Worm (Caenorhabditis elegans) whole organism, L1 larva: ENCODE data around the gene C25E10.16.
A peak's percentile ranks its signal among the peaks of the same experiment; 100 is the strongest.

Experiments
- C16A3.4 ChIP-seq: fragments of 150-350 bp; optimal IDR thresholded peaks from 2 replicates; lab custom pipeline; 2014; ENCODE audit warnings: missing biosample characterization, missing genetic modification characterization
- F16B12.6 ChIP-seq: fragments of 150-350 bp; optimal IDR thresholded peaks from 2 replicates; lab custom pipeline; 2014; ENCODE audit warnings: missing biosample characterization, missing genetic modification characterization
- aha-1 ChIP-seq: fragments of 150-350 bp; optimal IDR thresholded peaks from 2 replicates; lab custom pipeline; 2014; ENCODE audit warnings: missing biosample characterization, missing genetic modification characterization
- blmp-1 ChIP-seq: fragments of 150-350 bp; optimal IDR thresholded peaks from 2 replicates; lab custom pipeline; 2014; ENCODE audit warnings: missing biosample characterization, missing genetic modification characterization
- ceh-8 ChIP-seq: fragments of 200-800 bp; sonication (Bioruptor generic); optimal IDR thresholded peaks from 2 replicates; lab custom pipeline; 2018; ENCODE audit warnings: mild to moderate bottlenecking, missing genetic modification characterization, moderate library complexity, missing compliant biosample characterization
- ceh-88 ChIP-seq: fragments of 200-800 bp; sonication (Bioruptor generic); IDR thresholded peaks from 2 replicates; pipeline ENCODE4 v1.3.6; 2022; ENCODE audit warnings: missing genetic modification characterization, missing compliant biosample characterization
- efl-1 ChIP-seq, 4 experiments: fragments of 150-350 bp; optimal IDR thresholded peaks in 3 of 4; peaks in 1 of 4; 1 replicate in 1 of 4; 2 replicates in 3 of 4; lab custom pipeline; 2014; ENCODE audit warnings: missing biosample characterization in 2 of 4, missing genetic modification characterization in 2 of 4, missing genetic modification reagents in 2 of 4
- egl-13 ChIP-seq: sonication (generic microtip); optimal IDR thresholded peaks from 2 replicates; lab custom pipeline; 2016; ENCODE audit warnings: missing genotype, missing genetic modification reagents, missing genetic modification characterization, missing compliant biosample characterization
- egl-27 ChIP-seq, 2 experiments: fragments of 150-350 bp in 1 of 2; sonication (generic microtip); optimal IDR thresholded peaks; 3 replicates each; lab custom pipeline; 2017 to 2018; ENCODE audit warnings: missing biosample characterization in 2 of 2, missing genetic modification characterization in 2 of 2, missing genetic modification reagents in 2 of 2
- elt-2 ChIP-seq: sonication (generic microtip); optimal IDR thresholded peaks from 2 replicates; lab custom pipeline; 2016; ENCODE audit warnings: missing genetic modification characterization, mild to moderate bottlenecking, inconsistent platforms, missing compliant biosample characterization, missing genetic modification reagents
- elt-3 ChIP-seq, 6 experiments: fragments of 150-350 bp in 1 of 6; sonication (generic microtip); optimal IDR thresholded peaks; 2 replicates each; lab custom pipeline; 2017 to 2018; ENCODE audit warnings: missing biosample characterization in 6 of 6, missing genetic modification characterization in 6 of 6, inconsistent platforms in 1 of 6
- fkh-10 ChIP-seq: sonication (generic microtip); optimal IDR thresholded peaks from 2 replicates; lab custom pipeline; 2017; ENCODE audit warnings: missing biosample characterization, missing genetic modification reagents, missing genetic modification characterization
- fkh-4 ChIP-seq: sonication (generic microtip); optimal IDR thresholded peaks from 2 replicates; lab custom pipeline; 2016; ENCODE audit warnings: missing compliant biosample characterization, missing genetic modification characterization, borderline replicate concordance
- fos-1 ChIP-seq: fragments of 150-350 bp; optimal IDR thresholded peaks from 2 replicates; lab custom pipeline; 2014; ENCODE audit warnings: missing biosample characterization, missing genetic modification characterization
- grh-1 ChIP-seq: fragments of 200-800 bp; sonication (Bioruptor generic); IDR thresholded peaks from 2 replicates; pipeline ENCODE4 v1.3.6; 2022; ENCODE audit warnings: missing genetic modification reagents, missing genetic modification characterization, missing compliant biosample characterization
- hlh-17 ChIP-seq: fragments of 200-800 bp; sonication (Bioruptor generic); optimal IDR thresholded peaks from 2 replicates; lab custom pipeline; 2018; ENCODE audit warnings: missing genetic modification characterization, mild to moderate bottlenecking, missing compliant biosample characterization, moderate library complexity, borderline replicate concordance
- hpl-2 ChIP-seq: fragments of 150-350 bp; optimal IDR thresholded peaks from 2 replicates; lab custom pipeline; 2014; ENCODE audit warnings: missing biosample characterization, missing genetic modification reagents, missing genetic modification characterization
- irx-1 ChIP-seq: sonication (generic microtip); optimal IDR thresholded peaks from 2 replicates; lab custom pipeline; 2016; ENCODE audit warnings: missing genetic modification characterization, missing compliant biosample characterization
- isw-1 ChIP-seq: fragments of 200-800 bp; sonication (Bioruptor generic); IDR thresholded peaks from 2 replicates; pipeline ENCODE4 v1.3.6; 2022; ENCODE audit warnings: missing genetic modification characterization, missing compliant biosample characterization
- jun-1 ChIP-seq: fragments of 150-350 bp; optimal IDR thresholded peaks from 2 replicates; lab custom pipeline; 2014; ENCODE audit warnings: missing biosample characterization, missing genetic modification reagents, missing genetic modification characterization
- lin-13 ChIP-seq: fragments of 150-350 bp; optimal IDR thresholded peaks from 2 replicates; lab custom pipeline; 2014; ENCODE audit warnings: missing biosample characterization, missing genetic modification reagents, missing genetic modification characterization
- lin-14 ChIP-seq: fragments of 200-800 bp; sonication (Bioruptor generic); optimal IDR thresholded peaks from 2 replicates; lab custom pipeline; 2018; ENCODE audit warnings: mild to moderate bottlenecking, missing genetic modification characterization, moderate library complexity, missing compliant biosample characterization
- lin-35 ChIP-seq, 2 experiments: fragments of 150-350 bp; optimal IDR thresholded peaks; 2 replicates each; lab custom pipeline; 2014; ENCODE audit warnings: missing biosample characterization in 2 of 2, missing genetic modification characterization in 2 of 2, missing genetic modification reagents in 2 of 2
- lin-39 ChIP-seq: fragments of 150-350 bp; optimal IDR thresholded peaks from 2 replicates; lab custom pipeline; 2014; ENCODE audit warnings: missing biosample characterization, missing genetic modification reagents, missing genetic modification characterization
- lsy-2 ChIP-seq, 2 experiments: fragments of 150-350 bp; optimal IDR thresholded peaks; 2 replicates each; lab custom pipeline; 2014; ENCODE audit warnings: missing biosample characterization in 2 of 2, missing genetic modification characterization in 2 of 2
- mab-9 ChIP-seq: fragments of 200-800 bp; sonication (Bioruptor generic); IDR thresholded peaks from 2 replicates; pipeline ENCODE4 v1.3.6; 2022; ENCODE audit warnings: missing genetic modification reagents, missing genetic modification characterization, missing compliant biosample characterization
- mdl-1 ChIP-seq, 2 experiments: fragments of 150-350 bp; optimal IDR thresholded peaks; 2 replicates each; lab custom pipeline; 2014 to 2017; ENCODE audit warnings: missing biosample characterization in 2 of 2, missing genetic modification characterization in 2 of 2, inconsistent platforms in 1 of 2
- mef-2 ChIP-seq: fragments of 150-350 bp; optimal IDR thresholded peaks from 2 replicates; lab custom pipeline; 2014; ENCODE audit warnings: missing biosample characterization, missing genetic modification characterization
- nhr-19 ChIP-seq: fragments of 200-800 bp; sonication (Bioruptor generic); conservative IDR thresholded peaks from 2 replicates; pipeline ENCODE4 v1.3.6; 2022; ENCODE audit warnings: missing genetic modification characterization, missing compliant biosample characterization
- nhr-20 ChIP-seq: sonication (generic microtip); optimal IDR thresholded peaks from 2 replicates; lab custom pipeline; 2016; ENCODE audit warnings: mild to moderate bottlenecking, missing genetic modification characterization, missing compliant biosample characterization
- nhr-237 ChIP-seq: fragments of 150-350 bp; optimal IDR thresholded peaks from 2 replicates; lab custom pipeline; 2014; ENCODE audit warnings: missing biosample characterization, missing genetic modification characterization
- nhr-71 ChIP-seq: sonication (generic microtip); optimal IDR thresholded peaks from 2 replicates; lab custom pipeline; 2016; ENCODE audit warnings: mild to moderate bottlenecking, missing genetic modification characterization, moderate library complexity, missing compliant biosample characterization
- nhr-77 ChIP-seq: fragments of 150-350 bp; optimal IDR thresholded peaks from 2 replicates; lab custom pipeline; 2014; ENCODE audit warnings: missing biosample characterization, missing genetic modification characterization
- nhr-85 ChIP-seq: sonication (generic microtip); peaks from one replicate; lab custom pipeline; 2016; ENCODE audit warnings: missing genetic modification characterization, inconsistent platforms, missing compliant biosample characterization
- nhr-90 ChIP-seq: sonication (generic microtip); optimal IDR thresholded peaks from 2 replicates; lab custom pipeline; 2016; ENCODE audit warnings: mild to moderate bottlenecking, missing genetic modification characterization, missing compliant biosample characterization; ENCODE audit not compliant: poor library complexity
- pag-3 ChIP-seq: sonication (generic microtip); optimal IDR thresholded peaks from 2 replicates; lab custom pipeline; 2017; ENCODE audit warnings: missing genetic modification characterization, mild to moderate bottlenecking, missing compliant biosample characterization, antibody characterized with exemption, borderline replicate concordance; ENCODE audit not compliant: insufficient read depth
- pax-3 ChIP-seq: fragments of 200-800 bp; sonication (Bioruptor generic); optimal IDR thresholded peaks from 2 replicates; lab custom pipeline; 2018; ENCODE audit warnings: mild to moderate bottlenecking, missing genetic modification characterization, moderate library complexity, missing compliant biosample characterization
- pqm-1 ChIP-seq: sonication (generic microtip); optimal IDR thresholded peaks from 3 replicates; lab custom pipeline; 2017; ENCODE audit warnings: missing biosample characterization, missing genetic modification characterization
- rnt-1 ChIP-seq: sonication (generic microtip); optimal IDR thresholded peaks from 2 replicates; lab custom pipeline; 2016; ENCODE audit warnings: mild to moderate bottlenecking, missing genetic modification characterization, moderate library complexity, missing compliant biosample characterization
- skn-1 ChIP-seq: fragments of 150-350 bp; optimal IDR thresholded peaks from 2 replicates; lab custom pipeline; 2014; ENCODE audit warnings: missing biosample characterization, missing genetic modification characterization
- snpc-4 ChIP-seq: fragments of 150-350 bp; optimal IDR thresholded peaks from 2 replicates; lab custom pipeline; 2014; ENCODE audit warnings: missing biosample characterization, missing genetic modification characterization
- snu-23 ChIP-seq: sonication (generic microtip); optimal IDR thresholded peaks from 2 replicates; lab custom pipeline; 2016; ENCODE audit warnings: missing genetic modification characterization, missing compliant biosample characterization
- sox-4 ChIP-seq: sonication (generic microtip); optimal IDR thresholded peaks from 2 replicates; lab custom pipeline; 2016; ENCODE audit warnings: missing genetic modification characterization, missing compliant biosample characterization
- swsn-7 ChIP-seq: sonication (generic microtip); optimal IDR thresholded peaks from 2 replicates; lab custom pipeline; 2016; ENCODE audit warnings: missing genetic modification characterization, missing compliant biosample characterization
- tbx-2 ChIP-seq: sonication (generic microtip); optimal IDR thresholded peaks from 2 replicates; lab custom pipeline; 2016; ENCODE audit warnings: missing genetic modification characterization, missing compliant biosample characterization
- unc-130 ChIP-seq: fragments of 150-350 bp; optimal IDR thresholded peaks from 2 replicates; lab custom pipeline; 2017; ENCODE audit warnings: missing biosample characterization, missing genetic modification characterization, inconsistent platforms
- unc-86 ChIP-seq: sonication (generic microtip); optimal IDR thresholded peaks from 2 replicates; lab custom pipeline; 2016; ENCODE audit warnings: missing genetic modification characterization, missing compliant biosample characterization
- zip-4 ChIP-seq: fragments of 200-800 bp; sonication (Bioruptor generic); optimal IDR thresholded peaks from 2 replicates; lab custom pipeline; 2018; ENCODE audit warnings: mild to moderate bottlenecking, missing genetic modification characterization, moderate library complexity, missing compliant biosample characterization
- ztf-4 ChIP-seq: fragments of 150-350 bp; optimal IDR thresholded peaks from 2 replicates; lab custom pipeline; 2014; ENCODE audit warnings: missing biosample characterization, missing genetic modification characterization

The C25E10.16 gene

ce11 chrV:9078815-9079525, 19.6 kb upstream of the C25E10.16 start:
- TF ChIP-seq nhr-71 (tag; lab: Kevin White, UChicago), result peak; percentile 37
- TF ChIP-seq snu-23 (GFP tag; lab: Kevin White, UChicago), result peak; percentile 37
- TF ChIP-seq egl-13 (tag; lab: Kevin White, UChicago), result no peak
- TF ChIP-seq lin-14 (GFP tag; lab: Kevin White, UChicago), result peak; percentile 35
- TF ChIP-seq elt-3 (tag; optimal IDR thresholded peaks at IDR 0.05; lab: Kevin White, UChicago), result peak in 1 of 6 experiments; percentile 69
- TF ChIP-seq grh-1, result no peak
- TF ChIP-seq egl-27 (tag; optimal IDR thresholded peaks at IDR 0.05; lab: Kevin White, UChicago), result no peak
- no peak for TF ChIP-seq isw-1 (GFP tag; lab: Robert Waterston, UW)
- no peak for TF ChIP-seq nhr-77 (tag; lab: Kevin White, UChicago)
- TF ChIP-seq F16B12.6 (tag; lab: Kevin White, UChicago), result no peak
- TF ChIP-seq ceh-88 (GFP tag; lab: Robert Waterston, UW), result no peak
- TF ChIP-seq pax-3, result no peak
- TF ChIP-seq skn-1 (tag; lab: Kevin White, UChicago), result peak; percentile 22
- TF ChIP-seq jun-1 (tag; lab: Kevin White, UChicago), result peak; percentile 26
- no peak for TF ChIP-seq mef-2 (tag; lab: Kevin White, UChicago)
- no peak for TF ChIP-seq unc-86 (tag; lab: Kevin White, UChicago)
- TF ChIP-seq fos-1, result no peak
- TF ChIP-seq ztf-4, result no peak
- TF ChIP-seq pqm-1, result no peak
- TF ChIP-seq lsy-2 (tag; optimal IDR thresholded peaks at IDR 0.05; lab: Kevin White, UChicago), result no peak
- no peak for TF ChIP-seq aha-1
- TF ChIP-seq nhr-19, result peak; percentile 61
- no peak for TF ChIP-seq lin-13 (GFP tag; lab: Kevin White, UChicago)
- no peak for TF ChIP-seq fkh-10
- no peak for TF ChIP-seq mab-9 (GFP tag; lab: Robert Waterston, UW)
- TF ChIP-seq rnt-1 (tag; lab: Kevin White, UChicago), result no peak
- no peak for TF ChIP-seq snpc-4
- no peak for TF ChIP-seq C16A3.4
- TF ChIP-seq unc-130, result peak; percentile 19
- TF ChIP-seq mdl-1 (tag; optimal IDR thresholded peaks at IDR 0.05; lab: Kevin White, UChicago), result peak in 1 of 2 experiments; percentile 45
- no peak for TF ChIP-seq hpl-2 (GFP tag; lab: Kevin White, UChicago)
- no peak for TF ChIP-seq fkh-4 (tag; lab: Kevin White, UChicago)
- peak; percentile 75 for TF ChIP-seq elt-2 (tag; lab: Kevin White, UChicago)
- TF ChIP-seq lin-35 (GFP tag; optimal IDR thresholded peaks at IDR 0.05; lab: Kevin White, UChicago), result peak in 1 of 2 experiments; percentile 70
- TF ChIP-seq nhr-85, result peak; percentile 78
- TF ChIP-seq lin-39 (tag; lab: Kevin White, UChicago), result no peak
- peak; percentile 9 for TF ChIP-seq tbx-2
- no peak for TF ChIP-seq pag-3 (tag; lab: Kevin White, UChicago)
- peak; percentile 81 for TF ChIP-seq nhr-20
- TF ChIP-seq irx-1 (tag; lab: Kevin White, UChicago), result no peak
- no peak for TF ChIP-seq zip-4 (GFP tag; lab: Kevin White, UChicago)
- TF ChIP-seq nhr-237 (tag; lab: Kevin White, UChicago), result no peak
- TF ChIP-seq nhr-90, result peak; percentile 1
- TF ChIP-seq sox-4 (tag; lab: Kevin White, UChicago), result no peak
- TF ChIP-seq ceh-8 (GFP tag; lab: Kevin White, UChicago), result no peak
- peak; percentile 87 for TF ChIP-seq blmp-1 (tag; lab: Kevin White, UChicago)
- no peak for TF ChIP-seq efl-1 (optimal IDR thresholded peaks at IDR 0.05; lab: Kevin White, UChicago)
- TF ChIP-seq efl-1 (GFP tag; optimal IDR thresholded peaks at IDR 0.05 in 1 of 2; lab: Kevin White, UChicago), result no peak
- TF ChIP-seq hlh-17 (GFP tag; lab: Kevin White, UChicago), result no peak
- no peak for TF ChIP-seq swsn-7 (tag; lab: Kevin White, UChicago)
